Worm (Caenorhabditis elegans): ENCODE measurements around the gene atic-1.

atic-1 gene

DNA sequence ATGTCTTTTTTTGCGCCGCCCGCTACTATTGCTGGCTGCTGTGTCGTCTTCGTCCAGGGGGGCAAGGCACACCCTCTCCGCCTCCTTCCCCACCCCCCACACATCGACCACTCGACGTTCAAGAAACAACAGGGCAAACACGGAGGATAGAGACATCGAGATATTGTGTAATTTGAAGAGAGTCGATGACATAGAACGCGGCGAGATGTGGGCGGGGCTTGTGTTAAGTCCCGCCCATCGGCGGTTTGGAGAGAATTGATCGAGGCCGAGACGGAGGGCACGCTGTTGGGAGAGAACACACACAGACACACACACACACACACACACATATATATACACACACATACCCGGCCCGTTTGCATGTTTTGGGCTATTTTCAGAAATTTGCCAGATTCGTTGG, 36.2 kb upstream of the atic-1 start (continued):
- TF ChIP-seq arid-1 (GFP tag; conservative IDR thresholded peaks at IDR 0.05) (peak; percentile 57), nhr-42 (GFP tag; IDR thresholded peaks at IDR 0.05) (no peak), mes-2 (tag; optimal IDR thresholded peaks at IDR 0.05; ENCODE audit: poor library complexity, severe bottlenecking) (peak; percentile 77), rbr-2 (tag; optimal IDR thresholded peaks at IDR 0.05) (peak; percentile 91), jun-1 (tag; optimal IDR thresholded peaks at IDR 0.05) (peak; percentile 11), php-3 (GFP tag; IDR thresholded peaks at IDR 0.05) (0 out of 2 replicates have a peak, but pooled peaks have one; percentile 36), madf-5 (GFP tag; IDR thresholded peaks at IDR 0.05) (no peak), dve-1 (tag; optimal IDR thresholded peaks at IDR 0.05; ENCODE audit: insufficient read depth) (peak; percentile 77), spr-1 (tag; optimal IDR thresholded peaks at IDR 0.05) (peak; percentile 54), nhr-76 (tag; optimal IDR thresholded peaks at IDR 0.05) (no peak), snpc-1.2 (GFP tag; IDR thresholded peaks at IDR 0.05) (no peak), ceh-62 (tag; optimal IDR thresholded peaks at IDR 0.05) (no peak), mxl-2 (GFP tag; conservative IDR thresholded peaks at IDR 0.05) (no peak), unc-62 (GFP tag; optimal IDR thresholded peaks at IDR 0.05 in 1 of 2) (peak in 1 of 2 experiments; percentile 72), unc-62 (tag; optimal IDR thresholded peaks at IDR 0.05) (no peak), nhr-77 (tag; optimal IDR thresholded peaks at IDR 0.05) (peak; percentile 37), nhr-102 (tag; optimal IDR thresholded peaks at IDR 0.05) (peak; percentile 52), ztf-7 (tag; optimal IDR thresholded peaks at IDR 0.05) (peak; percentile 31), nhr-48 (tag; optimal IDR thresholded peaks at IDR 0.05) (peak; percentile 52), F10B5.3 (tag; optimal IDR thresholded peaks at IDR 0.05) (peak; percentile 46), lin-13 (GFP tag; optimal IDR thresholded peaks at IDR 0.05) (peak; percentile 53), nhr-111 (GFP tag; optimal IDR thresholded peaks at IDR 0.05) (peak; percentile 13), R02D3.7 (tag; optimal IDR thresholded peaks at IDR 0.05) (no peak), nhr-25 (tag; optimal IDR thresholded peaks at IDR 0.05; ENCODE audit: borderline replicate concordance, insufficient read depth) (peak; percentile 73), zip-2 (tag; optimal IDR thresholded peaks at IDR 0.05) (no peak), Y105C5A.15 (GFP tag; IDR thresholded peaks at IDR 0.05) (no peak), vab-7 (GFP tag; IDR thresholded peaks at IDR 0.05) (no peak), dpl-1 (GFP tag; optimal IDR thresholded peaks at IDR 0.05) (peak; percentile 46), nhr-28 (tag; optimal IDR thresholded peaks at IDR 0.05) (peak; percentile 58), duxl-1 (tag; optimal IDR thresholded peaks at IDR 0.05; ENCODE audit: poor library complexity) (no peak), skn-1 (tag; optimal IDR thresholded peaks at IDR 0.05) (no peak), saeg-2 (GFP tag; IDR thresholded peaks at IDR 0.05) (no peak), dmd-9 (GFP tag; IDR thresholded peaks at IDR 0.05) (no peak), dmd-6 (GFP tag; IDR thresholded peaks at IDR 0.05) (peak; percentile 64), lin-39 (tag; optimal IDR thresholded peaks at IDR 0.05) (no peak), lim-7 (GFP tag; IDR thresholded peaks at IDR 0.05) (no peak), ceh-44 (GFP tag; IDR thresholded peaks at IDR 0.05) (no peak; the same call in 1 of the 2 replicates), nhr-6 (tag; optimal IDR thresholded peaks at IDR 0.05) (no peak), snpc-4 (tag; optimal IDR thresholded peaks at IDR 0.05) (no peak), mxl-3 (GFP tag; optimal IDR thresholded peaks at IDR 0.05) (peak; percentile 82), lin-1 (GFP tag; IDR thresholded peaks at IDR 0.05) (0 out of 2 replicates have a peak, but pooled peaks have one; percentile 37), hmg-1.1 (GFP tag; IDR thresholded peaks at IDR 0.05) (peak; percentile 88), zfp-3 (GFP tag; conservative IDR thresholded peaks at IDR 0.05) (no peak), ces-1 (GFP tag; optimal IDR thresholded peaks at IDR 0.05) (no peak), egl-43 (GFP tag; IDR thresholded peaks at IDR 0.05) (no peak), aly-2 (tag; optimal IDR thresholded peaks at IDR 0.05) (no peak), F49E8.2 (tag; optimal IDR thresholded peaks at IDR 0.05; ENCODE audit: borderline replicate concordance) (no peak), ceh-20 (GFP tag; IDR thresholded peaks at IDR 0.05) (peak; percentile 70; the same call in 1 of the 2 replicates), zag-1 (tag; optimal IDR thresholded peaks at IDR 0.05) (peak; percentile 52), nhr-41 (GFP tag; IDR thresholded peaks at IDR 0.05) (no peak), unc-130 (GFP tag; optimal IDR thresholded peaks at IDR 0.05) (no peak), Y5F2A.4 (GFP tag; optimal IDR thresholded peaks at IDR 0.05) (no peak)

Data from whole organism, L4 larva.